Worm (Caenorhabditis elegans): ENCODE results near the gene mpst-7.

mpst-7 gene

ce11 chrV:13006754-13007153 is 45.8 kb upstream of the mpst-7 start (continued):
- TF ChIP-seq F52B5.7 (tag; optimal IDR thresholded peaks at IDR 0.05): no peak
- TF ChIP-seq ceh-27 (GFP tag; optimal IDR thresholded peaks at IDR 0.05): no peak
- TF ChIP-seq snpc-4 (GFP tag; optimal IDR thresholded peaks at IDR 0.05): no peak
- TF ChIP-seq snpc-4 (tag; optimal IDR thresholded peaks at IDR 0.05): peak in 2 of 4 experiments; percentile 2 to 24
- no peak for TF ChIP-seq ztf-25 (GFP tag; IDR thresholded peaks at IDR 0.05)
- TF ChIP-seq mxl-1 (tag; optimal IDR thresholded peaks at IDR 0.05): peak; percentile 20
- no peak for TF ChIP-seq efl-1 (GFP tag; optimal IDR thresholded peaks at IDR 0.05)
- TF ChIP-seq gei-17 (GFP tag; optimal IDR thresholded peaks at IDR 0.05): no peak
- TF ChIP-seq madf-6 (GFP tag; IDR thresholded peaks at IDR 0.05): peak; percentile 49; the same call in 1 of the 2 replicates
- TF ChIP-seq tbp1 (GFP tag; optimal IDR thresholded peaks at IDR 0.05): no peak
- no peak for TF ChIP-seq F57A8.1 (GFP tag; optimal IDR thresholded peaks at IDR 0.05)
- peak; percentile 1 for TF ChIP-seq lsl-1 (GFP tag; optimal IDR thresholded peaks at IDR 0.05)
- no peak for TF ChIP-seq lag-1 (GFP tag; IDR thresholded peaks at IDR 0.05)
- TF ChIP-seq egl-44 (GFP tag; IDR thresholded peaks at IDR 0.05): no peak
- TF ChIP-seq F22D6.2 (tag; optimal IDR thresholded peaks at IDR 0.05): no peak
- no peak for TF ChIP-seq B0261.1 (tag; optimal IDR thresholded peaks at IDR 0.05)
- no peak for TF ChIP-seq ccch-3 (GFP tag; optimal IDR thresholded peaks at IDR 0.05)
- TF ChIP-seq athp-1 (tag; optimal IDR thresholded peaks at IDR 0.05): peak; percentile 51
- TF ChIP-seq tlf-1 (GFP tag; optimal IDR thresholded peaks at IDR 0.05): peak; percentile 39
- TF ChIP-seq K12H6.12 (tag; optimal IDR thresholded peaks at IDR 0.05): no peak
- TF ChIP-seq madf-8 (GFP tag; conservative IDR thresholded peaks at IDR 0.05): no peak
- no peak for TF ChIP-seq Y95B8A.8 (GFP tag; IDR thresholded peaks at IDR 0.05)
- TF ChIP-seq lin-40 (tag; optimal IDR thresholded peaks at IDR 0.05): no peak
- no peak for TF ChIP-seq ztf-18 (tag; optimal IDR thresholded peaks at IDR 0.05)
- TF ChIP-seq aptf-3 (GFP tag; IDR thresholded peaks at IDR 0.05): no peak
- no peak for TF ChIP-seq K11D2.4 (GFP tag; IDR thresholded peaks at IDR 0.05)
- TF ChIP-seq ZK185.1 (tag; optimal IDR thresholded peaks at IDR 0.05; ENCODE audit: poor library complexity, severe bottlenecking): no peak
- TF ChIP-seq nhr-120 (GFP tag; IDR thresholded peaks at IDR 0.05): no peak
- no peak for TF ChIP-seq B0019.2 (GFP tag; conservative IDR thresholded peaks at IDR 0.05)
- no peak for TF ChIP-seq unc-62 (GFP tag; optimal IDR thresholded peaks at IDR 0.05)
- no peak for TF ChIP-seq zfh-2 (GFP tag; conservative IDR thresholded peaks at IDR 0.05)
- TF ChIP-seq ceh-100 (GFP tag; IDR thresholded peaks at IDR 0.05): no peak
- TF ChIP-seq lsy-27 (tag; optimal IDR thresholded peaks at IDR 0.05; ENCODE audit: borderline replicate concordance, insufficient read depth): no peak
- TF ChIP-seq let-607 (tag; optimal IDR thresholded peaks at IDR 0.05): no peak
- TF ChIP-seq atf-7 (tag; optimal IDR thresholded peaks at IDR 0.05): no peak
- TF ChIP-seq sea-2 (GFP tag; IDR thresholded peaks at IDR 0.05): no peak
- no peak for TF ChIP-seq unc-130 (GFP tag; optimal IDR thresholded peaks at IDR 0.05)
- no peak for TF ChIP-seq bed-1 (GFP tag; IDR thresholded peaks at IDR 0.05)
- no peak for TF ChIP-seq zim-3 (tag; optimal IDR thresholded peaks at IDR 0.05)
- no peak for TF ChIP-seq pha-4 (tag; optimal IDR thresholded peaks at IDR 0.05)
- no peak for TF ChIP-seq F10E7.11 (tag; optimal IDR thresholded peaks at IDR 0.05)
- TF ChIP-seq ceh-91 (GFP tag; IDR thresholded peaks at IDR 0.05): no peak
- TF ChIP-seq mel-28 (tag; optimal IDR thresholded peaks at IDR 0.05; ENCODE audit: borderline replicate concordance): no peak
- TF ChIP-seq T07F8.4 (tag; optimal IDR thresholded peaks at IDR 0.05): no peak
- no peak for TF ChIP-seq tbx-9 (tag; optimal IDR thresholded peaks at IDR 0.05; ENCODE audit: borderline replicate concordance)
- TF ChIP-seq lin-54 (GFP tag; optimal IDR thresholded peaks at IDR 0.05): peak; percentile 30
- TF ChIP-seq nfya-2 (GFP tag; IDR thresholded peaks at IDR 0.05): no peak
- no peak for TF ChIP-seq let-526 (GFP tag; IDR thresholded peaks at IDR 0.05)
- TF ChIP-seq cebp-2 (GFP tag; IDR thresholded peaks at IDR 0.05): no peak
- no peak for TF ChIP-seq somi-1 (GFP tag; optimal IDR thresholded peaks at IDR 0.05)
